Worm (Caenorhabditis elegans) whole organism, L4 larva: ENCODE results near the gene Y49F6B.9.
A peak's percentile ranks its signal among the peaks of the same experiment; 100 is the strongest.

Source experiments
- F26F4.8 ChIP-seq: fragments of 200-800 bp; sonication (Bioruptor generic); conservative IDR thresholded peaks from 2 replicates; pipeline ENCODE4 v1.3.6; 2022; ENCODE audit warnings: missing genetic modification characterization, missing compliant biosample characterization
- F49E8.2 ChIP-seq: sonication (generic microtip); optimal IDR thresholded peaks from 2 replicates; lab custom pipeline; 2016; ENCODE audit warnings: missing compliant biosample characterization, mild to moderate bottlenecking, missing genetic modification characterization, borderline replicate concordance
- T20F7.1 ChIP-seq: fragments of 200-800 bp; sonication (Bioruptor generic); optimal IDR thresholded peaks from 2 replicates; lab custom pipeline; 2018; ENCODE audit warnings: mild to moderate bottlenecking, missing genetic modification characterization, missing compliant biosample characterization
- Y105C5A.15 ChIP-seq: fragments of 200-800 bp; sonication (Bioruptor generic); IDR thresholded peaks from 2 replicates; pipeline ENCODE4 v1.3.6; 2022; ENCODE audit warnings: missing genetic modification characterization, missing compliant biosample characterization
- Y48G9A.11 ChIP-seq: fragments of 200-800 bp; sonication (Bioruptor generic); IDR thresholded peaks from 2 replicates; pipeline ENCODE4 v1.3.6; 2022; ENCODE audit warnings: missing genetic modification reagents, missing genetic modification characterization, missing compliant biosample characterization
- Y5F2A.4 ChIP-seq: fragments of 200-800 bp; sonication (Bioruptor generic); optimal IDR thresholded peaks from 2 replicates; lab custom pipeline; 2018; ENCODE audit warnings: mild to moderate bottlenecking, missing genetic modification characterization, missing compliant biosample characterization
- Y75B8A.6 ChIP-seq: fragments of 200-800 bp; sonication (Bioruptor generic); IDR thresholded peaks from 2 replicates; pipeline ENCODE4 v1.3.6; 2022; ENCODE audit warnings: missing genetic modification reagents, missing genetic modification characterization, missing compliant biosample characterization
- aha-1 ChIP-seq: fragments of 150-350 bp; peaks from one replicate; lab custom pipeline; 2014; ENCODE audit warnings: missing biosample characterization, missing genetic modification characterization
- ceh-32 ChIP-seq: sonication (generic microtip); optimal IDR thresholded peaks from 2 replicates; lab custom pipeline; 2016; ENCODE audit warnings: mild to moderate bottlenecking, missing genetic modification characterization, missing compliant biosample characterization; ENCODE audit not compliant: poor library complexity
- ceh-62 ChIP-seq: sonication (generic microtip); optimal IDR thresholded peaks from 2 replicates; lab custom pipeline; 2017; ENCODE audit warnings: missing biosample characterization, missing genetic modification characterization
- ceh-82 ChIP-seq: sonication (generic microtip); optimal IDR thresholded peaks from 2 replicates; lab custom pipeline; 2017; ENCODE audit warnings: missing biosample characterization, missing genetic modification characterization
- ces-1 ChIP-seq: fragments of 150-350 bp; sonication (generic microtip); optimal IDR thresholded peaks from 4 replicates; lab custom pipeline; 2014; ENCODE audit warnings: missing biosample characterization, missing genetic modification reagents, missing genetic modification characterization
- daf-16 ChIP-seq, 3 experiments: sonication (generic microtip); optimal IDR thresholded peaks; 2 replicates each; lab custom pipeline; 2016 to 2017; ENCODE audit warnings: missing genetic modification characterization in 3 of 3, missing genetic modification reagents in 3 of 3, mild to moderate bottlenecking in 2 of 3, missing compliant biosample characterization in 2 of 3, missing biosample characterization in 1 of 3, moderate library complexity in 1 of 3
- daf-8 ChIP-seq: fragments of 200-800 bp; sonication (Bioruptor generic); IDR thresholded peaks from 2 replicates; pipeline ENCODE4 v1.3.6; 2022; ENCODE audit warnings: missing genetic modification characterization, missing compliant biosample characterization
- dmd-9 ChIP-seq: fragments of 200-800 bp; sonication (Bioruptor generic); IDR thresholded peaks from 2 replicates; pipeline ENCODE4 v1.3.6; 2022; ENCODE audit warnings: missing genetic modification reagents, missing genetic modification characterization, missing compliant biosample characterization
- dve-1 ChIP-seq: sonication (generic microtip); optimal IDR thresholded peaks from 2 replicates; lab custom pipeline; 2017; ENCODE audit warnings: antibody characterized with exemption, mild to moderate bottlenecking, missing genetic modification characterization, missing compliant biosample characterization; ENCODE audit not compliant: insufficient read depth
- egl-43 ChIP-seq: fragments of 200-800 bp; sonication (Bioruptor generic); IDR thresholded peaks from 2 replicates; pipeline ENCODE4 v1.3.6; 2022; ENCODE audit warnings: missing genetic modification reagents, missing genetic modification characterization, missing compliant biosample characterization
- fos-1 ChIP-seq: fragments of 150-350 bp; optimal IDR thresholded peaks from 2 replicates; lab custom pipeline; 2014; ENCODE audit warnings: missing biosample characterization, missing genetic modification characterization
- hif-1 ChIP-seq, 2 experiments: sonication (generic microtip); optimal IDR thresholded peaks; 2 replicates each; lab custom pipeline; 2016 to 2017; ENCODE audit warnings: missing compliant biosample characterization in 2 of 2, missing genetic modification characterization in 2 of 2, missing genetic modification reagents in 2 of 2, missing genotype in 2 of 2, mild to moderate bottlenecking in 1 of 2
- hlh-30 ChIP-seq: sonication (generic microtip); optimal IDR thresholded peaks from 2 replicates; lab custom pipeline; 2017; ENCODE audit warnings: antibody characterized with exemption, mild to moderate bottlenecking, missing genetic modification characterization, missing compliant biosample characterization; ENCODE audit not compliant: insufficient read depth
- hmg-1.1 ChIP-seq: fragments of 200-800 bp; sonication (Bioruptor generic); IDR thresholded peaks from 2 replicates; pipeline ENCODE4 v1.3.6; 2022; ENCODE audit warnings: missing genetic modification reagents, missing genetic modification characterization, missing compliant biosample characterization
- jun-1 ChIP-seq: fragments of 150-350 bp; optimal IDR thresholded peaks from 2 replicates; lab custom pipeline; 2014; ENCODE audit warnings: missing biosample characterization, missing genetic modification reagents, missing genetic modification characterization
- lin-1 ChIP-seq: fragments of 200-800 bp; sonication (Bioruptor generic); IDR thresholded peaks from 2 replicates; pipeline ENCODE4 v1.3.6; 2022; ENCODE audit warnings: missing genetic modification reagents, missing genetic modification characterization, missing compliant biosample characterization
- lin-15B ChIP-seq: fragments of 150-350 bp; sonication (generic microtip); optimal IDR thresholded peaks from 3 replicates; lab custom pipeline; 2014; ENCODE audit warnings: missing biosample characterization, missing genetic modification characterization
- lin-29 ChIP-seq: fragments of 200-800 bp; sonication (Bioruptor generic); IDR thresholded peaks from 2 replicates; pipeline ENCODE4 v1.3.6; 2022; ENCODE audit warnings: missing genetic modification reagents, missing genetic modification characterization, missing compliant biosample characterization
- madf-5 ChIP-seq, 2 experiments: fragments of 200-800 bp; sonication (Bioruptor generic); IDR thresholded peaks; 2 replicates each; pipeline ENCODE4 v1.3.6; 2022; ENCODE audit warnings: missing compliant biosample characterization in 2 of 2, missing genetic modification characterization in 2 of 2
- madf-9 ChIP-seq: fragments of 200-800 bp; sonication (Bioruptor generic); conservative IDR thresholded peaks from 2 replicates; pipeline ENCODE4 v1.3.6; 2022; ENCODE audit warnings: missing genetic modification reagents, missing genetic modification characterization, missing compliant biosample characterization
- mdt-29 ChIP-seq: fragments of 200-800 bp; sonication (Bioruptor generic); IDR thresholded peaks from 2 replicates; pipeline ENCODE4 v1.3.6; 2022; ENCODE audit warnings: missing genetic modification reagents, missing genetic modification characterization, missing compliant biosample characterization
- mes-2 ChIP-seq: sonication (generic microtip); optimal IDR thresholded peaks from 2 replicates; lab custom pipeline; 2016; ENCODE audit warnings: missing genotype, mild to moderate bottlenecking, missing genetic modification characterization, missing compliant biosample characterization; ENCODE audit not compliant: poor library complexity, severe bottlenecking
- mxl-3 ChIP-seq: fragments of 200-800 bp; sonication (Bioruptor generic); optimal IDR thresholded peaks from 2 replicates; lab custom pipeline; 2018; ENCODE audit warnings: mild to moderate bottlenecking, missing genetic modification characterization, missing compliant biosample characterization
- nhr-102 ChIP-seq: sonication (generic microtip); optimal IDR thresholded peaks from 2 replicates; lab custom pipeline; 2016; ENCODE audit warnings: mild to moderate bottlenecking, missing genetic modification characterization, moderate library complexity, missing compliant biosample characterization
- nhr-111 ChIP-seq: fragments of 200-800 bp; sonication (Bioruptor generic); optimal IDR thresholded peaks from 2 replicates; lab custom pipeline; 2018; ENCODE audit warnings: mild to moderate bottlenecking, missing genetic modification characterization, missing compliant biosample characterization
- nhr-25 ChIP-seq: sonication (generic microtip); optimal IDR thresholded peaks from 2 replicates; lab custom pipeline; 2017; ENCODE audit warnings: missing genetic modification characterization, mild to moderate bottlenecking, missing compliant biosample characterization, antibody characterized with exemption, moderate library complexity, borderline replicate concordance; ENCODE audit not compliant: insufficient read depth
- nhr-41 ChIP-seq: fragments of 200-800 bp; sonication (Bioruptor generic); IDR thresholded peaks from 2 replicates; pipeline ENCODE4 v1.3.6; 2022; ENCODE audit warnings: missing genetic modification reagents, missing genetic modification characterization, missing compliant biosample characterization
- nhr-42 ChIP-seq: fragments of 200-800 bp; sonication (Bioruptor generic); IDR thresholded peaks from 2 replicates; pipeline ENCODE4 v1.3.6; 2022; ENCODE audit warnings: missing genetic modification characterization, missing compliant biosample characterization
- nhr-77 ChIP-seq: fragments of 150-350 bp; optimal IDR thresholded peaks from 2 replicates; lab custom pipeline; 2014; ENCODE audit warnings: missing biosample characterization, missing genetic modification characterization
- pha-4 ChIP-seq, 2 experiments: fragments of 150-350 bp in 1 of 2; fragments of 200-800 bp in 1 of 2; sonication (Bioruptor generic) in 1 of 2; IDR thresholded peaks in 1 of 2; optimal IDR thresholded peaks in 1 of 2; 2 replicates each; pipeline versions ENCODE4 v1.3.6 to Lab custom; 2014 to 2022; ENCODE audit warnings: missing genetic modification characterization in 2 of 2, missing genetic modification reagents in 2 of 2, missing biosample characterization in 1 of 2, missing compliant biosample characterization in 1 of 2
- sdz-12 ChIP-seq: fragments of 200-800 bp; sonication (Bioruptor generic); optimal IDR thresholded peaks from 2 replicates; lab custom pipeline; 2018; ENCODE audit warnings: mild to moderate bottlenecking, missing genetic modification characterization, missing compliant biosample characterization
- set-16 ChIP-seq: fragments of 200-800 bp; sonication (Bioruptor generic); IDR thresholded peaks from 2 replicates; pipeline ENCODE4 v1.3.6; 2022; ENCODE audit warnings: missing genetic modification reagents, missing genetic modification characterization, missing compliant biosample characterization
- skn-1 ChIP-seq: fragments of 150-350 bp; optimal IDR thresholded peaks from 2 replicates; lab custom pipeline; 2014; ENCODE audit warnings: missing biosample characterization, missing genetic modification characterization
- snpc-1.2 ChIP-seq: fragments of 200-800 bp; sonication (Bioruptor generic); IDR thresholded peaks from 2 replicates; pipeline ENCODE4 v1.3.6; 2022; ENCODE audit warnings: missing genetic modification reagents, missing genetic modification characterization, missing compliant biosample characterization
- snpc-4 ChIP-seq: fragments of 150-350 bp; optimal IDR thresholded peaks from 2 replicates; lab custom pipeline; 2014; ENCODE audit warnings: missing biosample characterization, missing genetic modification characterization
- tra-1 ChIP-seq: fragments of 200-800 bp; sonication (Bioruptor generic); IDR thresholded peaks from 2 replicates; pipeline ENCODE4 v1.3.6; 2022; ENCODE audit warnings: missing genetic modification reagents, missing genetic modification characterization, missing compliant biosample characterization
- unc-39 ChIP-seq: sonication (generic microtip); optimal IDR thresholded peaks from 2 replicates; lab custom pipeline; 2017; ENCODE audit warnings: missing biosample characterization, missing genetic modification characterization
- unc-62 ChIP-seq, 3 experiments: fragments of 150-350 bp in 1 of 3; sonication (generic microtip); optimal IDR thresholded peaks in 2 of 3; peaks in 1 of 3; 1 replicate in 1 of 3; 2 replicates in 2 of 3; lab custom pipeline; 2014 to 2017; ENCODE audit warnings: missing biosample characterization in 3 of 3, missing genetic modification characterization in 3 of 3, missing genetic modification reagents in 3 of 3, missing genotype in 1 of 3
- ztf-7 ChIP-seq: fragments of 150-350 bp; optimal IDR thresholded peaks from 2 replicates; lab custom pipeline; 2014; ENCODE audit warnings: missing biosample characterization, missing genetic modification characterization

Y49F6B.9 gene

ce11 chrII:3502011-3502410, 2.8 kb upstream of the Y49F6B.9 start (continued):
- TF ChIP-seq pha-4 (GFP tag; IDR thresholded peaks at IDR 0.05; lab: Robert Waterston, UW) (peak; percentile 15; the same call in 1 of the 2 replicates), pha-4 (tag; optimal IDR thresholded peaks at IDR 0.05; lab: Kevin White, UChicago) (no peak), ceh-82 (tag; lab: Kevin White, UChicago) (no peak), dmd-9 (no peak), nhr-25 (tag; lab: Kevin White, UChicago) (no peak), ces-1 (GFP tag; lab: Kevin White, UChicago) (no peak), Y48G9A.11 (no peak), ztf-7 (tag; lab: Kevin White, UChicago) (no peak), T20F7.1 (GFP tag; lab: Kevin White, UChicago) (no peak), aha-1 (tag; lab: Kevin White, UChicago) (peak; percentile 94), F49E8.2 (tag; lab: Kevin White, UChicago) (no peak)

ce11 chrII:3500373-3500772, 1.2 kb upstream of the Y49F6B.9 start:
- TF ChIP-seq unc-62 (GFP tag; optimal IDR thresholded peaks at IDR 0.05 in 1 of 2; lab: Kevin White, UChicago) = no peak
- no peak for TF ChIP-seq unc-62 (tag; optimal IDR thresholded peaks at IDR 0.05; lab: Kevin White, UChicago)
- TF ChIP-seq hif-1 (tag; optimal IDR thresholded peaks at IDR 0.05; lab: Kevin White, UChicago) = no peak
- TF ChIP-seq mxl-3 (GFP tag; lab: Kevin White, UChicago) = no peak
- TF ChIP-seq hmg-1.1 (GFP tag; lab: Robert Waterston, UW) = no peak
- no peak for TF ChIP-seq F26F4.8
- TF ChIP-seq unc-39 (tag; lab: Kevin White, UChicago) = no peak
- no peak for TF ChIP-seq nhr-42 (GFP tag; lab: Robert Waterston, UW)
- no peak for TF ChIP-seq madf-9
- no peak for TF ChIP-seq F49E8.2 (tag; lab: Kevin White, UChicago)
- no peak for TF ChIP-seq dve-1 (tag; lab: Kevin White, UChicago)
- no peak for TF ChIP-seq fos-1 (tag; lab: Kevin White, UChicago)
- TF ChIP-seq set-16 (GFP tag; lab: Robert Waterston, UW) = peak; percentile 97
- TF ChIP-seq lin-29 (GFP tag; lab: Robert Waterston, UW) = no peak
- TF ChIP-seq pha-4 (GFP tag; IDR thresholded peaks at IDR 0.05; lab: Robert Waterston, UW) = no peak
- TF ChIP-seq pha-4 (tag; optimal IDR thresholded peaks at IDR 0.05; lab: Kevin White, UChicago) = no peak
- no peak for TF ChIP-seq ceh-62 (tag; lab: Kevin White, UChicago)
- peak; percentile 13 for TF ChIP-seq nhr-111 (GFP tag; lab: Kevin White, UChicago)
- TF ChIP-seq nhr-41 (GFP tag; lab: Robert Waterston, UW) = no peak
- TF ChIP-seq Y105C5A.15 = no peak
- no peak for TF ChIP-seq skn-1 (tag; lab: Kevin White, UChicago)
- TF ChIP-seq mes-2 (tag; lab: Kevin White, UChicago) = no peak
- no peak for TF ChIP-seq nhr-77
- no peak for TF ChIP-seq nhr-102 (tag; lab: Kevin White, UChicago)
- TF ChIP-seq daf-16 (GFP tag; optimal IDR thresholded peaks at IDR 0.05; lab: Kevin White, UChicago) = no peak
- TF ChIP-seq daf-16 (tag; optimal IDR thresholded peaks at IDR 0.05; lab: Kevin White, UChicago) = no peak
- TF ChIP-seq daf-8 (GFP tag; lab: Robert Waterston, UW) = no peak
- no peak for TF ChIP-seq madf-5 (GFP tag; IDR thresholded peaks at IDR 0.05; lab: Robert Waterston, UW)
- TF ChIP-seq snpc-4 (tag; lab: Kevin White, UChicago) = no peak
- no peak for TF ChIP-seq sdz-12 (GFP tag; lab: Kevin White, UChicago)
- no peak for TF ChIP-seq Y75B8A.6 (GFP tag; lab: Robert Waterston, UW)
- TF ChIP-seq lin-1 (GFP tag; lab: Robert Waterston, UW) = no peak
- no peak for TF ChIP-seq mdt-29 (GFP tag; lab: Robert Waterston, UW)
- TF ChIP-seq tra-1 = no peak
- no peak for TF ChIP-seq jun-1
- TF ChIP-seq egl-43 (GFP tag; lab: Robert Waterston, UW) = peak; percentile 65; the same call in 1 of the 2 replicates
- no peak for TF ChIP-seq ceh-32 (tag; lab: Kevin White, UChicago)
- TF ChIP-seq hlh-30 (tag; lab: Kevin White, UChicago) = no peak
- TF ChIP-seq Y5F2A.4 (GFP tag; lab: Kevin White, UChicago) = no peak
- no peak for TF ChIP-seq snpc-1.2 (GFP tag; lab: Robert Waterston, UW)
- TF ChIP-seq nhr-25 (tag; lab: Kevin White, UChicago) = no peak
- no peak for TF ChIP-seq lin-15B (tag; lab: Kevin White, UChicago)
